Fruit fly (Drosophila melanogaster) whole organism, embryonic: Measurements from ENCODE around the gene CG7309.
A peak's percentile ranks its signal among the peaks of the same experiment; 100 is the strongest.

Experiments
- Atf3 ChIP-seq: fragments of 200-800 bp; sonication (Bioruptor generic); optimal IDR thresholded peaks from 3 replicates; lab custom pipeline; 2016; ENCODE audit warnings: missing biosample characterization, missing genetic modification characterization
- Atf6 ChIP-seq: fragments of 200-800 bp; sonication (Bioruptor generic); IDR thresholded peaks from 2 replicates; pipeline ENCODE4 v1.3.6; 2022; ENCODE audit warnings: missing biosample characterization, missing genetic modification characterization
- CG10267 ChIP-seq: fragments of 200-800 bp; sonication (Bioruptor generic); optimal IDR thresholded peaks from 2 replicates; lab custom pipeline; 2018; ENCODE audit warnings: missing biosample characterization, mild to moderate bottlenecking, missing genetic modification characterization, moderate library complexity
- CG12299 ChIP-seq: fragments of 200-800 bp; sonication (Bioruptor generic); optimal IDR thresholded peaks from 2 replicates; lab custom pipeline; 2018; ENCODE audit warnings: missing biosample characterization, mild to moderate bottlenecking, missing genetic modification characterization
- CG12391 ChIP-seq: fragments of 200-800 bp; sonication (Bioruptor generic); optimal IDR thresholded peaks from 3 replicates; lab custom pipeline; 2018; ENCODE audit warnings: missing biosample characterization, mild to moderate bottlenecking, missing genetic modification characterization, moderate library complexity
- CG12942 ChIP-seq: fragments of 200-800 bp; sonication (Bioruptor generic); optimal IDR thresholded peaks from 3 replicates; lab custom pipeline; 2016; ENCODE audit warnings: missing biosample characterization, missing genetic modification characterization
- CG13287 ChIP-seq: fragments of 200-800 bp; sonication (Bioruptor generic); IDR thresholded peaks from 2 replicates; pipeline ENCODE4 v1.3.6; 2022; ENCODE audit warnings: missing biosample characterization, missing genetic modification characterization; ENCODE audit not compliant: partially characterized antibody
- CG13775 ChIP-seq: fragments of 200-800 bp; sonication (Bioruptor generic); optimal IDR thresholded peaks from 3 replicates; lab custom pipeline; 2017; ENCODE audit warnings: missing biosample characterization, mild to moderate bottlenecking, missing genetic modification characterization
- CG1647 ChIP-seq: fragments of 200-800 bp; sonication (Bioruptor generic); optimal IDR thresholded peaks from 3 replicates; lab custom pipeline; 2016; ENCODE audit warnings: missing biosample characterization, missing genetic modification characterization
- CG17361 ChIP-seq: fragments of 200-800 bp; sonication (Bioruptor generic); IDR thresholded peaks from 3 replicates; pipeline ENCODE4 v1.3.6; 2022; ENCODE audit warnings: missing biosample characterization, missing genetic modification characterization
- CG18619 ChIP-seq: fragments of 200-800 bp; sonication (Bioruptor generic); optimal IDR thresholded peaks from 3 replicates; lab custom pipeline; 2017; ENCODE audit warnings: missing biosample characterization, mild to moderate bottlenecking, missing genetic modification characterization
- CG3065 ChIP-seq: fragments of 200-800 bp; sonication (Bioruptor generic); optimal IDR thresholded peaks from 2 replicates; lab custom pipeline; 2016; ENCODE audit warnings: missing biosample characterization, missing genetic modification characterization
- CG33213 ChIP-seq: fragments of 200-800 bp; sonication (Bioruptor generic); optimal IDR thresholded peaks from 3 replicates; lab custom pipeline; 2016; ENCODE audit warnings: missing biosample characterization, missing genetic modification characterization
- CG34376 ChIP-seq: fragments of 200-800 bp; sonication (Bioruptor generic); optimal IDR thresholded peaks from 2 replicates; lab custom pipeline; 2018; ENCODE audit warnings: missing biosample characterization, mild to moderate bottlenecking, missing genetic modification characterization
- CG3726 ChIP-seq: fragments of 200-800 bp; sonication (Bioruptor generic); IDR thresholded peaks from 3 replicates; pipeline ENCODE4, ENCODE4 v1.3.6; 2022; ENCODE audit warnings: missing biosample characterization, missing genetic modification characterization
- CG3847 ChIP-seq: fragments of 200-800 bp; sonication (Bioruptor generic); IDR thresholded peaks from 2 replicates; pipeline ENCODE4 v1.3.6; 2022; ENCODE audit warnings: missing biosample characterization, missing genetic modification characterization
- CG4404 ChIP-seq: fragments of 200-800 bp; sonication (Bioruptor generic); IDR thresholded peaks from 2 replicates; pipeline ENCODE4 v1.3.6; 2022; ENCODE audit warnings: missing biosample characterization, missing genetic modification characterization
- CG4854 ChIP-seq: fragments of 200-800 bp; sonication (Bioruptor generic); optimal IDR thresholded peaks from 2 replicates; lab custom pipeline; 2016; ENCODE audit warnings: missing biosample characterization, missing genetic modification characterization, inconsistent platforms
- CG5953 ChIP-seq: fragments of 200-800 bp; sonication (Bioruptor generic); IDR thresholded peaks from 2 replicates; pipeline ENCODE4 v1.3.6; 2022; ENCODE audit warnings: missing biosample characterization, missing genetic modification characterization
- CG7928 ChIP-seq: fragments of 200-800 bp; sonication (Bioruptor generic); optimal IDR thresholded peaks from 2 replicates; lab custom pipeline; 2017; ENCODE audit warnings: missing biosample characterization, mild to moderate bottlenecking, missing genetic modification characterization
- CG8388 ChIP-seq: fragments of 200-800 bp; sonication (Bioruptor generic); optimal IDR thresholded peaks from 2 replicates; lab custom pipeline; 2019; ENCODE audit warnings: missing biosample characterization, mild to moderate bottlenecking, missing genetic modification characterization, moderate library complexity
- D19A ChIP-seq: fragments of 200-800 bp; optimal IDR thresholded peaks from 3 replicates; lab custom pipeline; 2019; ENCODE audit warnings: missing biosample characterization, mild to moderate bottlenecking, missing genetic modification characterization, moderate library complexity
- H2.0 ChIP-seq: fragments of 200-800 bp; sonication (Bioruptor generic); IDR thresholded peaks from 2 replicates; pipeline ENCODE4 v1.3.6; 2022; ENCODE audit warnings: missing biosample characterization, missing genetic modification characterization
- HLH54F ChIP-seq: fragments of 200-800 bp; sonication (Bioruptor generic); optimal IDR thresholded peaks from 3 replicates; lab custom pipeline; 2016; ENCODE audit warnings: missing biosample characterization, missing genetic modification characterization
- HmgZ ChIP-seq: fragments of 200-800 bp; sonication (Bioruptor generic); optimal IDR thresholded peaks from 2 replicates; lab custom pipeline; 2018; ENCODE audit warnings: missing biosample characterization, mild to moderate bottlenecking, missing genetic modification characterization
- Hsf ChIP-seq: fragments of 200-800 bp; sonication (Bioruptor generic); optimal IDR thresholded peaks from 3 replicates; lab custom pipeline; 2016; ENCODE audit warnings: missing biosample characterization, missing genetic modification characterization
- Jarid2 ChIP-seq: fragments of 200-800 bp; sonication (Bioruptor generic); optimal IDR thresholded peaks from 3 replicates; lab custom pipeline; 2017; ENCODE audit warnings: mild to moderate bottlenecking, missing biosample characterization, missing genetic modification reagents, missing genetic modification characterization
- Lhr ChIP-seq: fragments of 200-800 bp; sonication (Bioruptor generic); optimal IDR thresholded peaks from 3 replicates; lab custom pipeline; 2017; ENCODE audit warnings: mild to moderate bottlenecking, missing biosample characterization, missing genetic modification reagents, missing genetic modification characterization
- Mad ChIP-seq: fragments of 200-800 bp; sonication (Bioruptor generic); optimal IDR thresholded peaks from 2 replicates; lab custom pipeline; 2016; ENCODE audit warnings: missing biosample characterization, missing genetic modification characterization
- Nf-YA ChIP-seq: fragments of 200-800 bp; sonication (Bioruptor generic); IDR thresholded peaks from 2 replicates; pipeline ENCODE4 v1.3.6; 2022; ENCODE audit warnings: missing biosample characterization, missing genetic modification characterization
- Nf-YC ChIP-seq: fragments of 200-800 bp; optimal IDR thresholded peaks from 3 replicates; lab custom pipeline; 2019; ENCODE audit warnings: missing biosample characterization, mild to moderate bottlenecking, missing genetic modification characterization, moderate library complexity
- Sox102F ChIP-seq: fragments of 200-800 bp; sonication (Bioruptor generic); optimal IDR thresholded peaks from 2 replicates; lab custom pipeline; 2018; ENCODE audit warnings: missing biosample characterization, mild to moderate bottlenecking, missing genetic modification characterization, moderate library complexity
- ac ChIP-seq: fragments of 200-800 bp; sonication (Bioruptor generic); optimal IDR thresholded peaks from 3 replicates; lab custom pipeline; 2017; ENCODE audit warnings: missing biosample characterization, mild to moderate bottlenecking, missing genetic modification characterization
- cato ChIP-seq: fragments of 200-800 bp; sonication (Bioruptor generic); optimal IDR thresholded peaks from 2 replicates; lab custom pipeline; 2016; ENCODE audit warnings: missing biosample characterization, missing genetic modification characterization, borderline replicate concordance
- croc ChIP-seq: fragments of 200-800 bp; sonication (Bioruptor generic); conservative IDR thresholded peaks from 3 replicates; pipeline ENCODE4 v1.3.6; 2022; ENCODE audit warnings: missing biosample characterization, missing genetic modification characterization
- dati ChIP-seq: fragments of 200-800 bp; sonication (Bioruptor generic); IDR thresholded peaks from 2 replicates; pipeline ENCODE4 v1.3.6; 2022; ENCODE audit warnings: missing biosample characterization, missing genetic modification characterization
- dmrt11E ChIP-seq: fragments of 200-800 bp; sonication (Bioruptor generic); optimal IDR thresholded peaks from 3 replicates; lab custom pipeline; 2018; ENCODE audit warnings: missing biosample characterization, mild to moderate bottlenecking, missing genetic modification characterization, moderate library complexity
- en ChIP-seq: fragments of 200-800 bp; sonication (Bioruptor generic); optimal IDR thresholded peaks from 2 replicates; lab custom pipeline; 2016; ENCODE audit warnings: missing biosample characterization, missing genetic modification characterization
- jumu ChIP-seq: fragments of 200-800 bp; sonication (Bioruptor generic); optimal IDR thresholded peaks from 3 replicates; lab custom pipeline; 2016; ENCODE audit warnings: missing biosample characterization, missing genetic modification characterization
- lmd ChIP-seq: fragments of 200-800 bp; sonication (Bioruptor generic); IDR thresholded peaks from 2 replicates; pipeline ENCODE4 v1.3.6; 2022; ENCODE audit warnings: missing biosample characterization, missing genetic modification characterization
- mam ChIP-seq: fragments of 200-800 bp; sonication (Bioruptor generic); optimal IDR thresholded peaks from 3 replicates; lab custom pipeline; 2016; ENCODE audit warnings: missing biosample characterization, missing genetic modification characterization
- otp ChIP-seq: fragments of 200-800 bp; sonication (Bioruptor generic); IDR thresholded peaks from 3 replicates; pipeline ENCODE4, ENCODE4 v1.3.6; 2022; ENCODE audit warnings: missing biosample characterization, missing genetic modification characterization
- p53 ChIP-seq: fragments of 200-800 bp; sonication (Bioruptor generic); optimal IDR thresholded peaks from 2 replicates; lab custom pipeline; 2016; ENCODE audit warnings: missing biosample characterization, missing genetic modification characterization
- peb ChIP-seq: fragments of 200-800 bp; sonication (Bioruptor generic); IDR thresholded peaks from 2 replicates; pipeline ENCODE4 v1.3.6; 2022; ENCODE audit warnings: missing biosample characterization, missing genetic modification characterization
- schlank ChIP-seq: fragments of 200-800 bp; sonication (Bioruptor generic); optimal IDR thresholded peaks from 2 replicates; lab custom pipeline; 2018; ENCODE audit warnings: missing biosample characterization, mild to moderate bottlenecking, missing genetic modification characterization
- sd ChIP-seq: fragments of 200-800 bp; sonication (Bioruptor generic); optimal IDR thresholded peaks from 3 replicates; lab custom pipeline; 2018; ENCODE audit warnings: missing biosample characterization, mild to moderate bottlenecking, missing genetic modification characterization, moderate library complexity
- ssp ChIP-seq: fragments of 200-800 bp; sonication (Bioruptor generic); IDR thresholded peaks from 2 replicates; pipeline ENCODE4 v1.3.6; 2022; ENCODE audit warnings: missing biosample characterization, missing genetic modification characterization
- vfl ChIP-seq: fragments of 200-800 bp; sonication (Bioruptor generic); optimal IDR thresholded peaks from 2 replicates; lab custom pipeline; 2016; ENCODE audit warnings: missing biosample characterization, missing genetic modification characterization
- zen2 ChIP-seq: fragments of 200-800 bp; sonication (Bioruptor generic); IDR thresholded peaks from 3 replicates; pipeline ENCODE4 v1.3.6; 2022; ENCODE audit warnings: missing biosample characterization, missing genetic modification characterization; ENCODE audit not compliant: partially characterized antibody

The CG7309 gene

dm6 chr2L:10858064-10859047, 50.3 kb downstream of the CG7309 start, which contains the start of the genes aurB and Stam (continued):
- TF ChIP-seq peb (GFP tag; lab: Robert Waterston, UW) (no peak), CG3847 (GFP tag; lab: Robert Waterston, UW) (no peak), zen2 (GFP tag; lab: Robert Waterston, UW) (no peak), sd (tag; lab: Kevin White, UChicago) (peak; percentile 31), D19A (tag; lab: Kevin White, UChicago) (no peak), en (GFP tag; lab: Kevin White, UChicago) (no peak), CG10267 (tag; lab: Kevin White, UChicago) (peak; percentile 59), Atf3 (no peak), CG4404 (GFP tag; lab: Robert Waterston, UW) (no peak), dmrt11E (peak; percentile 76), Jarid2 (no peak), CG1647 (GFP tag; lab: Kevin White, UChicago) (no peak), CG7928 (GFP tag; lab: Kevin White, UChicago) (no peak), Mad (GFP tag; lab: Kevin White, UChicago) (no peak), CG13287 (GFP tag; lab: Robert Waterston, UW) (no peak), H2.0 (GFP tag; lab: Robert Waterston, UW) (no peak), CG5953 (GFP tag; lab: Robert Waterston, UW) (no peak), Sox102F (GFP tag; lab: Kevin White, UChicago) (peak; percentile 71), CG12942 (GFP tag; lab: Kevin White, UChicago) (peak; percentile 32), HLH54F (GFP tag; lab: Kevin White, UChicago) (no peak), CG17361 (peak; percentile 67), CG8388 (peak; percentile 72), cato (GFP tag; lab: Kevin White, UChicago) (peak; percentile 54), CG3065 (peak; percentile 9), CG18619 (GFP tag; lab: Kevin White, UChicago) (peak; percentile 40), Hsf (GFP tag; lab: Kevin White, UChicago) (no peak), Atf6 (GFP tag; lab: Robert Waterston, UW) (no peak; the same call in 1 of the 2 replicates), jumu (GFP tag; lab: Kevin White, UChicago) (no peak), vfl (GFP tag; lab: Kevin White, UChicago) (no peak), otp (GFP tag; lab: Robert Waterston, UW) (no peak), HmgZ (tag; lab: Kevin White, UChicago) (no peak), Nf-YC (tag; lab: Kevin White, UChicago) (peak; percentile 71), CG3726 (no peak), ac (GFP tag; lab: Kevin White, UChicago) (no peak), CG12299 (peak; percentile 37), mam (GFP tag; lab: Kevin White, UChicago) (no peak), dati (GFP tag; lab: Robert Waterston, UW) (no peak), p53 (GFP tag; lab: Kevin White, UChicago) (no peak), CG34376 (GFP tag; lab: Kevin White, UChicago) (no peak), lmd (GFP tag; lab: Robert Waterston, UW) (peak; percentile 26), Nf-YA (GFP tag; lab: Robert Waterston, UW) (no peak), schlank (tag; lab: Kevin White, UChicago) (no peak), CG13775 (peak; percentile 68), croc (GFP tag; lab: Robert Waterston, UW) (no peak), ssp (GFP tag; lab: Robert Waterston, UW) (0 out of 2 replicates have a peak, but pooled peaks have one; percentile 34), CG12391 (tag; lab: Kevin White, UChicago) (peak; percentile 85), CG4854 (GFP tag; lab: Kevin White, UChicago) (no peak), CG33213 (GFP tag; lab: Kevin White, UChicago) (no peak), Lhr (no peak)
